Worm (Caenorhabditis elegans) whole organism, L4 larva: ENCODE results near the gene Y69H2.10.

Experiments used
- D1046.2 ChIP-seq: fragments of 200-800 bp; sonication (Bioruptor generic); IDR thresholded peaks from 2 replicates; pipeline ENCODE4 v1.3.6; 2022; ENCODE audit warnings: missing genetic modification characterization, missing compliant biosample characterization
- F26F4.8 ChIP-seq: fragments of 200-800 bp; sonication (Bioruptor generic); conservative IDR thresholded peaks from 2 replicates; pipeline ENCODE4 v1.3.6; 2022; ENCODE audit warnings: missing genetic modification characterization, missing compliant biosample characterization
- F44E2.7 ChIP-seq: fragments of 200-800 bp; sonication (Bioruptor generic); IDR thresholded peaks from 2 replicates; pipeline ENCODE4 v2.1.2; 2022; ENCODE audit warnings: missing genetic modification characterization, missing compliant biosample characterization
- Y105C5A.15 ChIP-seq: fragments of 200-800 bp; sonication (Bioruptor generic); IDR thresholded peaks from 2 replicates; pipeline ENCODE4 v1.3.6; 2022; ENCODE audit warnings: missing genetic modification characterization, missing compliant biosample characterization
- Y48G9A.11 ChIP-seq: fragments of 200-800 bp; sonication (Bioruptor generic); IDR thresholded peaks from 2 replicates; pipeline ENCODE4 v1.3.6; 2022; ENCODE audit warnings: missing genetic modification reagents, missing genetic modification characterization, missing compliant biosample characterization
- aha-1 ChIP-seq: fragments of 150-350 bp; peaks from one replicate; lab custom pipeline; 2014; ENCODE audit warnings: missing biosample characterization, missing genetic modification characterization
- ama-1 ChIP-seq: fragments of 150-350 bp; optimal IDR thresholded peaks from 2 replicates; lab custom pipeline; 2014; ENCODE audit warnings: inconsistent platforms, mixed read lengths
- ceh-20 ChIP-seq: fragments of 200-800 bp; sonication (Bioruptor generic); IDR thresholded peaks from 2 replicates; pipeline ENCODE4 v1.3.6; 2022; ENCODE audit warnings: missing genetic modification reagents, missing genetic modification characterization, missing compliant biosample characterization
- ces-1 ChIP-seq: fragments of 150-350 bp; sonication (generic microtip); optimal IDR thresholded peaks from 4 replicates; lab custom pipeline; 2014; ENCODE audit warnings: missing biosample characterization, missing genetic modification reagents, missing genetic modification characterization
- cey-2 ChIP-seq: sonication (generic microtip); optimal IDR thresholded peaks from 3 replicates; lab custom pipeline; 2017; ENCODE audit warnings: missing genetic modification characterization, mild to moderate bottlenecking, missing compliant biosample characterization, antibody characterized with exemption, borderline replicate concordance; ENCODE audit not compliant: insufficient read depth
- ctbp-1 ChIP-seq: fragments of 200-800 bp; sonication (Bioruptor generic); IDR thresholded peaks from 2 replicates; pipeline ENCODE4 v1.3.6; 2022; ENCODE audit warnings: missing genetic modification reagents, missing genetic modification characterization, missing compliant biosample characterization
- daf-16 ChIP-seq, 3 experiments: sonication (generic microtip); optimal IDR thresholded peaks; 2 replicates each; lab custom pipeline; 2016 to 2017; ENCODE audit warnings: missing genetic modification characterization in 3 of 3, missing genetic modification reagents in 3 of 3, mild to moderate bottlenecking in 2 of 3, missing compliant biosample characterization in 2 of 3, missing biosample characterization in 1 of 3, moderate library complexity in 1 of 3
- dmd-6 ChIP-seq: fragments of 200-800 bp; sonication (Bioruptor generic); IDR thresholded peaks from 2 replicates; pipeline ENCODE4 v1.3.6; 2022; ENCODE audit warnings: missing genetic modification reagents, missing genetic modification characterization, missing compliant biosample characterization
- dmd-8 ChIP-seq: fragments of 200-800 bp; sonication (Bioruptor generic); IDR thresholded peaks from 2 replicates; pipeline ENCODE4 v1.3.6; 2022; ENCODE audit warnings: missing genetic modification characterization, missing compliant biosample characterization
- dmd-9 ChIP-seq: fragments of 200-800 bp; sonication (Bioruptor generic); IDR thresholded peaks from 2 replicates; pipeline ENCODE4 v1.3.6; 2022; ENCODE audit warnings: missing genetic modification reagents, missing genetic modification characterization, missing compliant biosample characterization
- gei-8 ChIP-seq: fragments of 200-800 bp; sonication (Bioruptor generic); optimal IDR thresholded peaks from 2 replicates; lab custom pipeline; 2018; ENCODE audit warnings: mild to moderate bottlenecking, missing genetic modification characterization, missing compliant biosample characterization
- hlh-11 ChIP-seq: fragments of 200-800 bp; sonication (Bioruptor generic); optimal IDR thresholded peaks from 2 replicates; lab custom pipeline; 2018; ENCODE audit warnings: mild to moderate bottlenecking, missing genetic modification characterization, missing compliant biosample characterization
- lin-15B ChIP-seq: fragments of 150-350 bp; sonication (generic microtip); optimal IDR thresholded peaks from 3 replicates; lab custom pipeline; 2014; ENCODE audit warnings: missing biosample characterization, missing genetic modification characterization
- mdl-1 ChIP-seq, 2 experiments: fragments of 150-350 bp in 1 of 2; sonication (generic microtip) in 1 of 2; optimal IDR thresholded peaks; 2 replicates each; lab custom pipeline; 2014 to 2017; ENCODE audit warnings: missing biosample characterization in 2 of 2, missing genetic modification characterization in 2 of 2
- mdt-29 ChIP-seq: fragments of 200-800 bp; sonication (Bioruptor generic); IDR thresholded peaks from 2 replicates; pipeline ENCODE4 v1.3.6; 2022; ENCODE audit warnings: missing genetic modification reagents, missing genetic modification characterization, missing compliant biosample characterization
- nhr-111 ChIP-seq: fragments of 200-800 bp; sonication (Bioruptor generic); optimal IDR thresholded peaks from 2 replicates; lab custom pipeline; 2018; ENCODE audit warnings: mild to moderate bottlenecking, missing genetic modification characterization, missing compliant biosample characterization
- nhr-237 ChIP-seq: sonication (generic microtip); optimal IDR thresholded peaks from 2 replicates; lab custom pipeline; 2017; ENCODE audit warnings: missing biosample characterization, missing genetic modification characterization
- nhr-28 ChIP-seq: fragments of 150-350 bp; optimal IDR thresholded peaks from 2 replicates; lab custom pipeline; 2014; ENCODE audit warnings: missing biosample characterization, missing genetic modification characterization
- nhr-48 ChIP-seq: sonication (generic microtip); optimal IDR thresholded peaks from 2 replicates; lab custom pipeline; 2016; ENCODE audit warnings: mild to moderate bottlenecking, missing genetic modification characterization, missing compliant biosample characterization
- nhr-77 ChIP-seq: fragments of 150-350 bp; optimal IDR thresholded peaks from 2 replicates; lab custom pipeline; 2014; ENCODE audit warnings: missing biosample characterization, missing genetic modification characterization
- pha-4 ChIP-seq, 2 experiments: fragments of 150-350 bp in 1 of 2; fragments of 200-800 bp in 1 of 2; sonication (Bioruptor generic) in 1 of 2; IDR thresholded peaks in 1 of 2; optimal IDR thresholded peaks in 1 of 2; 2 replicates each; pipeline versions ENCODE4 v1.3.6 to Lab custom; 2014 to 2022; ENCODE audit warnings: missing genetic modification characterization in 2 of 2, missing genetic modification reagents in 2 of 2, missing biosample characterization in 1 of 2, missing compliant biosample characterization in 1 of 2
- pqm-1 ChIP-seq: sonication (generic microtip); optimal IDR thresholded peaks from 2 replicates; lab custom pipeline; 2017; ENCODE audit warnings: missing biosample characterization, missing genetic modification characterization
- spr-1 ChIP-seq: sonication (generic microtip); optimal IDR thresholded peaks from 2 replicates; lab custom pipeline; 2016; ENCODE audit warnings: mild to moderate bottlenecking, missing genetic modification characterization, missing compliant biosample characterization
- tra-1 ChIP-seq: fragments of 200-800 bp; sonication (Bioruptor generic); IDR thresholded peaks from 2 replicates; pipeline ENCODE4 v1.3.6; 2022; ENCODE audit warnings: missing genetic modification reagents, missing genetic modification characterization, missing compliant biosample characterization
- unc-62 ChIP-seq, 3 experiments: fragments of 150-350 bp in 1 of 3; sonication (generic microtip); optimal IDR thresholded peaks in 2 of 3; peaks in 1 of 3; 1 replicate in 1 of 3; 2 replicates in 2 of 3; lab custom pipeline; 2014 to 2017; ENCODE audit warnings: missing biosample characterization in 3 of 3, missing genetic modification characterization in 3 of 3, missing genetic modification reagents in 3 of 3, missing genotype in 1 of 3
- zfp-3 ChIP-seq: fragments of 200-800 bp; sonication (Bioruptor generic); conservative IDR thresholded peaks from 2 replicates; pipeline ENCODE4 v1.3.6; 2022; ENCODE audit warnings: missing genetic modification reagents, missing genetic modification characterization, missing compliant biosample characterization
- ztf-11 ChIP-seq: fragments of 150-350 bp; optimal IDR thresholded peaks from 2 replicates; lab custom pipeline; 2014; ENCODE audit warnings: missing biosample characterization, missing genetic modification characterization

The Y69H2.10 gene

DNA sequence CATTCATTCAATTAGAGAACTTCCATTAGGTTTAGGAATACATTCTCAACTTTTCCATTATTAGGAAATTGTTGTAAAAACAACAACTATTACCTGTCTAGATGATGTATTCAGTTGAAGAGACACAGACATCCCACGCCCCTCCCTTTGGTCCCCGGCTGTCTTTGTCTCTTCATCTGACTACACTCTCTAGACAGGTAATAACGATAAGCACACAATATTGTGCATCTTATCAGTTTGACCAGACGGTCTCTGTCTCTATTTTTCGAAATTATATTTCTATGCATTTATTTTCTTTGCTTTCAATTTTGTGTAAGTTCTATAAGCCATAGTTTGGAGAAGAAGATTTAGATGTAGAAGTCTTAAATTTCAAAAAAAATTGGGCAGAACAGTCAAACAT lies 31.2 kb downstream of the Y69H2.10 start, which contains the start of gene Y69H2.9:
Gene Y69H2.9 (plus strand): TSS at position 233 of the 400 bp plus-strand sequence.
- TF ChIP-seq nhr-48 (peak; percentile 57), F26F4.8 (GFP tag; lab: Robert Waterston, UW) (no peak), nhr-111 (GFP tag; lab: Kevin White, UChicago) (no peak), nhr-77 (peak; percentile 3), nhr-237 (tag; lab: Kevin White, UChicago) (no peak), ztf-11 (tag; lab: Kevin White, UChicago) (no peak), cey-2 (tag; lab: Kevin White, UChicago) (no peak), nhr-28 (tag; lab: Kevin White, UChicago) (peak; percentile 77), pqm-1 (peak; percentile 79), dmd-6 (GFP tag; lab: Robert Waterston, UW) (peak; percentile 52; the same call in 1 of the 2 replicates), mdt-29 (GFP tag; lab: Robert Waterston, UW) (no peak), daf-16 (GFP tag; optimal IDR thresholded peaks at IDR 0.05; lab: Kevin White, UChicago) (no peak), daf-16 (tag; optimal IDR thresholded peaks at IDR 0.05; lab: Kevin White, UChicago) (peak; percentile 80), hlh-11 (tag; lab: Kevin White, UChicago) (peak; percentile 74), Y48G9A.11 (GFP tag; lab: Robert Waterston, UW) (no peak), gei-8 (GFP tag; lab: Kevin White, UChicago) (no peak)

DNA sequence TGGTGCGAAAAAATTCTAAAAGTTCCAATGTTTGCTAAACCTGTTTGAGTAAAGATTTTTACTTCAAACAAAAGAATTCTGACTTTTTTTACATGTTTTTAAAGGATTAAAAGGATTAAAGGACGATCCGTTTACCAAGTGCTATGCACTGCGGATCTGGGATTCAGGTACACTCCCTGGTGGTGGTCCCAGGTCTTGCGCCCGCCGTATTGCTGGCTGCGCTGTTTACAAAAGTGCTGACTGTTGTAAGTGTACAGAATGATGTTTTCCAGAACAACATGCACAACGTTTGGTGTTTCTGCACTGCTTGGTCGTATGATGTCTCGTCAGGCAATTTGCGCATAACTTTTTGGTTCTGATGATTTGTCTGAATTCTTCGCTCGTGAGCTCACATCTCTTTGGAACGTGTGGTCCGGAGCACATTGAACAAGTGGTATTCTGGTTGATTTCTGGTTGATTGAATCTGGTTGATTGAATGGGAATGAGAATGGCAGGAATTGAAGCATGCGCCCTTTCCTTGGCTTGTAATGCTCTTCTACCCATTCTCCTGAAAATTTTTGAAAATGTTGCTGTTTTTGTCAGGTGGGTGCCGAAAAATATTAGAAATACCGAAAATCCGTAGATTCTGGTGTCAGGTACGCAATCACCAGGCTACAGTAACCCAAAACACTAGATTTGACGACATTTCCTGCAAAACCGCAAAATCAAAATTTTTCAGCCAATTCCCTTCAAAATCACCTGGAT lies 35.4 kb downstream of the Y69H2.10 start:
- TF ChIP-seq Y105C5A.15 (GFP tag; lab: Robert Waterston, UW) = 0 out of 2 replicates have a peak, but pooled peaks have one; percentile 38
- TF ChIP-seq F44E2.7 = 0 out of 2 replicates have a peak, but pooled peaks have one; percentile 2
- TF ChIP-seq tra-1 = 0 out of 2 replicates have a peak, but pooled peaks have one; percentile 51
- TF ChIP-seq dmd-9 = peak; percentile 63; the same call in 1 of the 2 replicates
- peak in 1 of 2 experiments; percentile 83 for TF ChIP-seq unc-62 (GFP tag; optimal IDR thresholded peaks at IDR 0.05 in 1 of 2; lab: Kevin White, UChicago)
- TF ChIP-seq unc-62 (tag; optimal IDR thresholded peaks at IDR 0.05; lab: Kevin White, UChicago) = no peak
- TF ChIP-seq ctbp-1 (GFP tag; lab: Robert Waterston, UW) = 0 out of 2 replicates have a peak, but pooled peaks have one; percentile 27
- no peak for TF ChIP-seq aha-1 (tag; lab: Kevin White, UChicago)
- TF ChIP-seq spr-1 = no peak
- no peak for TF ChIP-seq lin-15B (tag; lab: Kevin White, UChicago)
- TF ChIP-seq F26F4.8 (GFP tag; lab: Robert Waterston, UW) = 0 out of 2 replicates have a peak, but pooled peaks have one; percentile 46
- 0 out of 2 replicates have a peak, but pooled peaks have one; percentile 24 for TF ChIP-seq D1046.2 (GFP tag; lab: Robert Waterston, UW)
- TF ChIP-seq ama-1 (lab: Kevin White, UChicago) = no peak
- no peak for TF ChIP-seq pha-4 (GFP tag; IDR thresholded peaks at IDR 0.05; lab: Robert Waterston, UW)
- TF ChIP-seq pha-4 (tag; optimal IDR thresholded peaks at IDR 0.05; lab: Kevin White, UChicago) = no peak
- no peak for TF ChIP-seq ces-1
- TF ChIP-seq zfp-3 (GFP tag; lab: Robert Waterston, UW) = no peak
- TF ChIP-seq dmd-8 (GFP tag; lab: Robert Waterston, UW) = peak; percentile 69

DNA sequence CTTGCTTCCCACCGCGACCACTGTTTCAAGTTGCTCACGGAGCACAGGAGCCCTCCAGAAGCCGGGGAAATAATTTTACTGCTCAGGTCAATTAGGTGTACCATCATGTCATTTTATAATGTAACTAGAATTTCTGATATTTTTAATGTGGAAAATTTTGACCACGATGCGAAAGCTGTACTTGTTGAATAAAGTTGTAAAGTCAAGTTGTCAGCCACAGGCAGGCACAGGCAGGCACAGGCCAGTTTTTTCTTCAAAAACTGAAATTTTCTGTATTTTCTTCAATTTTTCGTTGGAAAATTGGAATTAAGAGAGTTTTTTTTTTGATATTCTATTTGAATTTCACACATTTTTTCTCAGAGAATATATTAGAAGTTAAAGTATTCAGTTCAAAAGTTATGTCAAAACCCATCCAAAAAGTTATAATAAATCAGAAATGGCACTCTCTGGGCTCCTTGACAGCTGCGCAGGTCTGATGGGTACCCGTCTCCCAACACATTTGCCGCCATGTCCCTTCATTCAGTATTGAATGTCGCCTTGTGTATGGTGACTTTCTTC lies 36.0 kb downstream of the Y69H2.10 start, which contains the start of gene Y17D7C.1:
Gene Y17D7C.1 (plus strand): TSS at position 508 of the 558 bp plus-strand sequence.
- TF ChIP-seq spr-1 (no peak), ceh-20 (GFP tag; lab: Robert Waterston, UW) (no peak), aha-1 (tag; lab: Kevin White, UChicago) (peak; percentile 94), mdl-1 (tag; optimal IDR thresholded peaks at IDR 0.05; lab: Kevin White, UChicago) (no peak), unc-62 (GFP tag; optimal IDR thresholded peaks at IDR 0.05 in 1 of 2; lab: Kevin White, UChicago) (peak in 1 of 2 experiments; percentile 4), unc-62 (tag; optimal IDR thresholded peaks at IDR 0.05; lab: Kevin White, UChicago) (no peak), dmd-8 (GFP tag; lab: Robert Waterston, UW) (peak; percentile 3; the same call in 1 of the 2 replicates)
